Worm (Caenorhabditis elegans): Measurements from ENCODE around the gene srsy-2.

ce11 chrII:6223755-6224154 lies 3.1 kb downstream of the srsy-2 start:
- TF ChIP-seq C08G9.2 (tag; optimal IDR thresholded peaks at IDR 0.05), result no peak
- TF ChIP-seq rnt-1 (tag; optimal IDR thresholded peaks at IDR 0.05), result no peak
- TF ChIP-seq ceh-6 (GFP tag; optimal IDR thresholded peaks at IDR 0.05), result no peak
- no peak for TF ChIP-seq elt-2 (tag; optimal IDR thresholded peaks at IDR 0.05)
- no peak for TF ChIP-seq nfya-1 (tag; optimal IDR thresholded peaks at IDR 0.05)
- no peak for TF ChIP-seq pag-3 (tag; optimal IDR thresholded peaks at IDR 0.05; ENCODE audit: borderline replicate concordance)
- no peak for TF ChIP-seq nhr-11 (tag; optimal IDR thresholded peaks at IDR 0.05)
- TF ChIP-seq ceh-19 (GFP tag; optimal IDR thresholded peaks at IDR 0.05), result no peak
- TF ChIP-seq ama-1 (optimal IDR thresholded peaks at IDR 0.05), result no peak

Data from whole organism, late embryonic.